Fruit fly (Drosophila melanogaster) whole organism, embryonic: ENCODE measurements around the gene CG7191.
A peak's percentile ranks its signal among the peaks of the same experiment; 100 is the strongest.

Experiments used
- Atf-2 ChIP-seq: fragments of 200-800 bp; sonication (Bioruptor generic); optimal IDR thresholded peaks from 2 replicates; lab custom pipeline; 2016; ENCODE audit warnings: missing biosample characterization, missing genetic modification characterization
- Atf3 ChIP-seq: fragments of 200-800 bp; sonication (Bioruptor generic); optimal IDR thresholded peaks from 3 replicates; lab custom pipeline; 2016; ENCODE audit warnings: missing biosample characterization, missing genetic modification characterization
- Bdp1 ChIP-seq: fragments of 200-800 bp; sonication (Bioruptor generic); optimal IDR thresholded peaks from 3 replicates; lab custom pipeline; 2016; ENCODE audit warnings: missing biosample characterization, missing genetic modification characterization
- CG10462 ChIP-seq: fragments of 200-800 bp; sonication (Bioruptor generic); optimal IDR thresholded peaks from 2 replicates; lab custom pipeline; 2016; ENCODE audit warnings: missing biosample characterization, missing genetic modification characterization
- CG11560 ChIP-seq: fragments of 200-800 bp; sonication (Bioruptor generic); IDR thresholded peaks from 3 replicates; pipeline ENCODE4 v1.3.6; 2022; ENCODE audit warnings: missing biosample characterization, missing genetic modification characterization
- CG15073 ChIP-seq: fragments of 200-800 bp; sonication (Bioruptor generic); optimal IDR thresholded peaks from 2 replicates; lab custom pipeline; 2016; ENCODE audit warnings: missing biosample characterization, missing genetic modification characterization
- CG15269 ChIP-seq: fragments of 200-800 bp; sonication (Bioruptor generic); optimal IDR thresholded peaks from 2 replicates; lab custom pipeline; 2018; ENCODE audit warnings: missing biosample characterization, mild to moderate bottlenecking, missing genetic modification characterization, moderate library complexity
- CG15479 ChIP-seq: fragments of 200-800 bp; sonication (Bioruptor generic); optimal IDR thresholded peaks from 3 replicates; lab custom pipeline; 2019; ENCODE audit warnings: missing biosample characterization, mild to moderate bottlenecking, missing genetic modification characterization, moderate library complexity
- CG30403 ChIP-seq: fragments of 200-800 bp; sonication (Bioruptor generic); optimal IDR thresholded peaks from 3 replicates; lab custom pipeline; 2016; ENCODE audit warnings: missing biosample characterization, missing genetic modification characterization
- CG30431 ChIP-seq: fragments of 200-800 bp; sonication (Bioruptor generic); optimal IDR thresholded peaks from 2 replicates; lab custom pipeline; 2017; ENCODE audit warnings: missing biosample characterization, missing genetic modification characterization
- CG31441 ChIP-seq: fragments of 200-800 bp; sonication (Bioruptor generic); IDR thresholded peaks from 2 replicates; pipeline ENCODE4 v1.3.6; 2022; ENCODE audit warnings: missing biosample characterization, missing genetic modification characterization
- CG33213 ChIP-seq: fragments of 200-800 bp; sonication (Bioruptor generic); optimal IDR thresholded peaks from 3 replicates; lab custom pipeline; 2016; ENCODE audit warnings: missing biosample characterization, missing genetic modification characterization
- CG34422 ChIP-seq: fragments of 200-800 bp; sonication (Bioruptor generic); IDR thresholded peaks from 3 replicates; pipeline ENCODE4 v1.3.6; 2022; ENCODE audit warnings: missing biosample characterization, missing genetic modification characterization
- CG42726 ChIP-seq: fragments of 200-800 bp; sonication (Bioruptor generic); IDR thresholded peaks from 2 replicates; pipeline ENCODE4 v1.3.6; 2022; ENCODE audit warnings: missing biosample characterization, missing genetic modification characterization; ENCODE audit not compliant: partially characterized antibody
- CG5953 ChIP-seq: fragments of 200-800 bp; sonication (Bioruptor generic); IDR thresholded peaks from 2 replicates; pipeline ENCODE4 v1.3.6; 2022; ENCODE audit warnings: missing biosample characterization, missing genetic modification characterization
- CTCF ChIP-seq: fragments of 200-800 bp; sonication (Bioruptor generic); optimal IDR thresholded peaks from 2 replicates; lab custom pipeline; 2017; ENCODE audit warnings: missing biosample characterization, mild to moderate bottlenecking, missing genetic modification characterization, moderate library complexity
- D ChIP-seq, 2 experiments: fragments of 200-800 bp in 1 of 2; fragments of >200 bp in 1 of 2; sonication (Bioruptor generic) in 1 of 2; optimal IDR thresholded peaks; 2 replicates in 1 of 2; 3 replicates in 1 of 2; lab custom pipeline; 2017; ENCODE audit warnings: mild to moderate bottlenecking in 1 of 2, missing biosample characterization in 1 of 2, missing genetic modification characterization in 1 of 2, missing genetic modification reagents in 1 of 2
- Dad ChIP-seq: fragments of 200-800 bp; sonication (Bioruptor generic); optimal IDR thresholded peaks from 3 replicates; lab custom pipeline; 2016; ENCODE audit warnings: missing biosample characterization, missing genetic modification characterization
- Doc2 ChIP-seq: fragments of 200-800 bp; sonication (Bioruptor generic); IDR thresholded peaks from 2 replicates; pipeline ENCODE4 v1.3.6; 2022; ENCODE audit warnings: missing biosample characterization, missing genetic modification characterization
- ERR ChIP-seq: fragments of 200-800 bp; sonication (Bioruptor generic); optimal IDR thresholded peaks from 2 replicates; lab custom pipeline; 2016; ENCODE audit warnings: missing biosample characterization, missing genetic modification characterization
- Gug ChIP-seq: fragments of 200-800 bp; sonication (Bioruptor generic); IDR thresholded peaks from 4 replicates; pipeline ENCODE4 v1.3.6; 2022; ENCODE audit warnings: missing biosample characterization, missing genetic modification characterization
- HLH3B ChIP-seq: fragments of 200-800 bp; sonication (Bioruptor generic); IDR thresholded peaks from 2 replicates; pipeline ENCODE4 v1.3.6; 2022; ENCODE audit warnings: missing biosample characterization, missing genetic modification characterization
- HLH4C ChIP-seq: fragments of 200-800 bp; sonication (Bioruptor generic); IDR thresholded peaks from 3 replicates; pipeline ENCODE4 v1.3.6; 2022; ENCODE audit warnings: missing biosample characterization, missing genetic modification characterization; ENCODE audit not compliant: partially characterized antibody
- HLH54F ChIP-seq: fragments of 200-800 bp; sonication (Bioruptor generic); optimal IDR thresholded peaks from 3 replicates; lab custom pipeline; 2016; ENCODE audit warnings: missing biosample characterization, missing genetic modification characterization
- Hand ChIP-seq: fragments of 200-800 bp; sonication (Bioruptor generic); optimal IDR thresholded peaks from 2 replicates; lab custom pipeline; 2017; ENCODE audit warnings: mild to moderate bottlenecking, missing biosample characterization, missing genetic modification reagents, missing genetic modification characterization
- Hmx ChIP-seq: fragments of 200-800 bp; sonication (Bioruptor generic); optimal IDR thresholded peaks from 2 replicates; lab custom pipeline; 2016; ENCODE audit warnings: missing biosample characterization, missing genetic modification characterization
- Hr39 ChIP-seq: fragments of >200 bp; optimal IDR thresholded peaks from 2 replicates; lab custom pipeline; 2017
- Hr51 ChIP-seq, 2 experiments: fragments of 200-800 bp; sonication (Bioruptor generic); optimal IDR thresholded peaks; 2 replicates in 1 of 2; 3 replicates in 1 of 2; lab custom pipeline; 2016 to 2018; ENCODE audit warnings: missing biosample characterization in 2 of 2, missing genetic modification characterization in 2 of 2, mild to moderate bottlenecking in 1 of 2, moderate library complexity in 1 of 2
- MESR4 ChIP-seq: fragments of 200-800 bp; sonication (Bioruptor generic); optimal IDR thresholded peaks from 2 replicates; lab custom pipeline; 2018; ENCODE audit warnings: missing biosample characterization, mild to moderate bottlenecking, missing genetic modification characterization, moderate library complexity
- NFAT ChIP-seq: fragments of 200-800 bp; sonication (Bioruptor generic); IDR thresholded peaks from 2 replicates; pipeline ENCODE4 v1.3.6; 2022; ENCODE audit warnings: missing biosample characterization, missing genetic modification characterization
- Usf ChIP-seq: fragments of 200-800 bp; sonication (Bioruptor generic); optimal IDR thresholded peaks from 2 replicates; lab custom pipeline; 2017; ENCODE audit warnings: missing genotype, missing biosample characterization, missing genetic modification characterization
- ara ChIP-seq: fragments of 200-800 bp; sonication (Bioruptor generic); IDR thresholded peaks from 2 replicates; pipeline ENCODE4 v1.3.6; 2022; ENCODE audit warnings: missing biosample characterization, missing genetic modification characterization
- az2 ChIP-seq: fragments of 200-800 bp; sonication (Bioruptor generic); optimal IDR thresholded peaks from 3 replicates; lab custom pipeline; 2016; ENCODE audit warnings: missing biosample characterization, missing genetic modification characterization
- corto ChIP-seq: fragments of 200-800 bp; sonication (Bioruptor generic); optimal IDR thresholded peaks from 2 replicates; lab custom pipeline; 2016; ENCODE audit warnings: missing biosample characterization, mild to moderate bottlenecking, missing genetic modification characterization, moderate library complexity
- danr ChIP-seq: fragments of 200-800 bp; sonication (Bioruptor generic); IDR thresholded peaks from 2 replicates; pipeline ENCODE4 v1.3.6; 2022; ENCODE audit warnings: missing biosample characterization, missing genetic modification characterization
- dimm ChIP-seq: fragments of 200-800 bp; sonication (Bioruptor generic); IDR thresholded peaks from 2 replicates; pipeline ENCODE4 v1.3.6; 2022; ENCODE audit warnings: missing biosample characterization, missing genetic modification characterization
- dm ChIP-seq: fragments of 200-800 bp; sonication (Bioruptor generic); optimal IDR thresholded peaks from 3 replicates; lab custom pipeline; 2016; ENCODE audit warnings: missing biosample characterization, missing genetic modification characterization
- eve ChIP-seq, 2 experiments: fragments of >200 bp; optimal IDR thresholded peaks; 2 replicates each; lab custom pipeline; 2017; ENCODE audit warnings: missing biosample characterization in 2 of 2, missing genetic modification characterization in 2 of 2
- grau ChIP-seq: fragments of 200-800 bp; optimal IDR thresholded peaks from 3 replicates; lab custom pipeline; 2019; ENCODE audit warnings: missing biosample characterization, mild to moderate bottlenecking, missing genetic modification characterization, moderate library complexity
- gsb-n ChIP-seq: fragments of 200-800 bp; sonication (Bioruptor generic); optimal IDR thresholded peaks from 3 replicates; lab custom pipeline; 2018; ENCODE audit warnings: missing biosample characterization, mild to moderate bottlenecking, missing genetic modification characterization
- h ChIP-seq: fragments of >200 bp; optimal IDR thresholded peaks from 2 replicates; lab custom pipeline; 2017
- her ChIP-seq: fragments of 200-800 bp; sonication (Bioruptor generic); optimal IDR thresholded peaks from 2 replicates; lab custom pipeline; 2016; ENCODE audit warnings: missing biosample characterization, missing genetic modification characterization
- inv ChIP-seq: fragments of 200-800 bp; sonication (Bioruptor generic); IDR thresholded peaks from 2 replicates; pipeline ENCODE4 v1.3.6; 2022; ENCODE audit warnings: missing biosample characterization, missing genetic modification characterization; ENCODE audit not compliant: partially characterized antibody
- knrl ChIP-seq: fragments of 200-800 bp; sonication (Bioruptor generic); IDR thresholded peaks from 3 replicates; pipeline ENCODE4 v1.3.6; 2022; ENCODE audit warnings: missing biosample characterization, missing genetic modification characterization; ENCODE audit not compliant: partially characterized antibody
- nau ChIP-seq: fragments of 200-800 bp; sonication (Bioruptor generic); optimal IDR thresholded peaks from 3 replicates; lab custom pipeline; 2017; ENCODE audit warnings: missing biosample characterization, mild to moderate bottlenecking, missing genetic modification characterization, missing genetic modification reagents
- ro ChIP-seq: fragments of 200-800 bp; sonication (Bioruptor generic); IDR thresholded peaks from 2 replicates; pipeline ENCODE4 v1.3.6; 2022; ENCODE audit warnings: missing biosample characterization, missing genetic modification characterization
- sd ChIP-seq: fragments of 200-800 bp; sonication (Bioruptor generic); optimal IDR thresholded peaks from 3 replicates; lab custom pipeline; 2018; ENCODE audit warnings: missing biosample characterization, mild to moderate bottlenecking, missing genetic modification characterization, moderate library complexity
- sr ChIP-seq: fragments of 200-800 bp; sonication (Bioruptor generic); IDR thresholded peaks from 3 replicates; pipeline ENCODE4 v1.3.6; 2022; ENCODE audit warnings: missing biosample characterization, missing genetic modification characterization
- twi ChIP-seq: fragments of 200-800 bp; optimal IDR thresholded peaks from 2 replicates; lab custom pipeline; 2019; ENCODE audit warnings: missing biosample characterization, mild to moderate bottlenecking, missing genetic modification characterization, moderate library complexity
- unpg ChIP-seq: fragments of 200-800 bp; sonication (Bioruptor generic); optimal IDR thresholded peaks from 3 replicates; lab custom pipeline; 2018; ENCODE audit warnings: missing biosample characterization, mild to moderate bottlenecking, missing genetic modification characterization, moderate library complexity
- wek ChIP-seq: fragments of 200-800 bp; sonication (Bioruptor generic); optimal IDR thresholded peaks from 3 replicates; lab custom pipeline; 2018; ENCODE audit warnings: missing biosample characterization, mild to moderate bottlenecking, missing genetic modification characterization, moderate library complexity
- zen ChIP-seq: fragments of 200-800 bp; sonication (Bioruptor generic); optimal IDR thresholded peaks from 3 replicates; lab custom pipeline; 2018; ENCODE audit warnings: missing biosample characterization, mild to moderate bottlenecking, missing genetic modification characterization, moderate library complexity
- zfh1 ChIP-seq: fragments of 200-800 bp; sonication (Bioruptor generic); IDR thresholded peaks from 3 replicates; pipeline ENCODE4 v1.3.6; 2022; ENCODE audit warnings: missing biosample characterization, missing genetic modification characterization

CG7191 gene

DNA sequence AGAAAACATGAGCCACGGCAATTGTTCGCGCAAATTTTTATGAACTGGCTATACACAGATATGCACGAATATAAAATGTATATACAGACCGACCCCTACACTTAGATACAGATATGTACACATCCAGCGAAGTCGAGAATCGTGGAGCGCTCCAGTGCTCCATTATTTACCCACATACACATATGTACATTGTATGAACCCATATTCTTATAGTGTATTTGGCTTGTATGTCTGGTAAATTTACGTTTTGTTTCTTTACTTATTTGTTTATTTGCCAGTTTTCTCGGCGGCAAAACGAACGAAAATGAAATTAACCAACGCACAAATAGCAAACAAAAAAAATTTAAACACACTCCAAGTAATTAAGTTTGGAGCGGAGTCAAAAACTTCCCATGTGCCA is 45.9 kb downstream of the CG7191 start (continued):
- TF ChIP-seq sr (GFP tag; lab: Robert Waterston, UW) (no peak), corto (GFP tag; lab: Kevin White, UChicago) (no peak), unpg (GFP tag; lab: Kevin White, UChicago) (peak; percentile 24), ERR (no peak), inv (GFP tag; lab: Robert Waterston, UW) (no peak), HLH54F (GFP tag; lab: Kevin White, UChicago) (no peak), Usf (GFP tag; lab: Kevin White, UChicago) (no peak), MESR4 (GFP tag; lab: Kevin White, UChicago) (no peak), zfh1 (GFP tag; lab: Robert Waterston, UW) (no peak), her (peak; percentile 11), dimm (no peak), CG11560 (tag; lab: Robert Waterston, UW) (peak; percentile 15; the same call in 1 of the 3 replicates), NFAT (GFP tag; lab: Robert Waterston, UW) (peak; percentile 65; the same call in 1 of the 2 replicates), CG5953 (GFP tag; lab: Robert Waterston, UW) (no peak), eve (GFP tag; optimal IDR thresholded peaks at IDR 0.05; lab: Kevin White, UChicago) (no peak), CG34422 (GFP tag; lab: Robert Waterston, UW) (no peak), HLH4C (no peak), knrl (GFP tag; lab: Robert Waterston, UW) (no peak), Gug (GFP tag; lab: Robert Waterston, UW) (no peak), CG42726 (GFP tag; lab: Robert Waterston, UW) (no peak), Hand (GFP tag; lab: Kevin White, UChicago) (peak; percentile 2), Hr51 (GFP tag; optimal IDR thresholded peaks at IDR 0.05; lab: Kevin White, UChicago) (no peak), Doc2 (GFP tag; lab: Robert Waterston, UW) (no peak), HLH3B (GFP tag; lab: Robert Waterston, UW) (no peak; the same call in 1 of the 2 replicates), nau (peak; percentile 68), az2 (no peak), CG15073 (GFP tag; lab: Kevin White, UChicago) (no peak), gsb-n (peak; percentile 22), ro (GFP tag; lab: Robert Waterston, UW) (no peak), CG15269 (tag; lab: Kevin White, UChicago) (no peak), zen (no peak), Bdp1 (GFP tag; lab: Kevin White, UChicago) (no peak), sd (tag; lab: Kevin White, UChicago) (peak; percentile 37), h (lab: Kevin White, UChicago) (no peak), Hmx (GFP tag; lab: Kevin White, UChicago) (no peak), wek (GFP tag; lab: Kevin White, UChicago) (peak; percentile 26), CG33213 (GFP tag; lab: Kevin White, UChicago) (peak; percentile 69), CTCF (GFP tag; lab: Kevin White, UChicago) (no peak), Atf3 (no peak), Atf-2 (no peak), Dad (GFP tag; lab: Kevin White, UChicago) (no peak), danr (GFP tag; lab: Robert Waterston, UW) (no peak), CG10462 (no peak), CG30403 (no peak), CG30431 (GFP tag; lab: Kevin White, UChicago) (no peak), twi (tag; lab: Kevin White, UChicago) (no peak), CG15479 (no peak), ara (GFP tag; lab: Robert Waterston, UW) (peak; percentile 56; the same call in 1 of the 2 replicates), Hr39 (no peak), CG31441 (GFP tag; lab: Robert Waterston, UW) (no peak), dm (peak; percentile 31), D (optimal IDR thresholded peaks at IDR 0.05; lab: Kevin White, UChicago) (no peak), D (GFP tag; optimal IDR thresholded peaks at IDR 0.05; lab: Kevin White, UChicago) (no peak), grau (tag; lab: Kevin White, UChicago) (no peak)
